Worm (Caenorhabditis elegans): Measurements from ENCODE around the gene let-2.

- TF ChIP-seq lin-39 (tag; optimal IDR thresholded peaks at IDR 0.05) (no peak), snpc-4 (tag; optimal IDR thresholded peaks at IDR 0.05) (no peak), nhr-10 (tag; optimal IDR thresholded peaks at IDR 0.05) (no peak), peb-1 (tag; optimal IDR thresholded peaks at IDR 0.05) (no peak), nhr-77 (tag; optimal IDR thresholded peaks at IDR 0.05) (no peak)
Observed at ce11 chrX:16402787-16403186, 13.6 kb upstream of the let-2 start.
